Fruit fly (Drosophila melanogaster): ENCODE measurements around the gene Ugt303A1.

dm6 chr3R:11224478-11224877, 49.1 kb downstream of the Ugt303A1 start:
- TF ChIP-seq ttk (optimal IDR thresholded peaks at IDR 0.05) (no peak), psq (optimal IDR thresholded peaks at IDR 0.05) (no peak)
